Fruit fly (Drosophila melanogaster) Kc167 (cell line): ENCODE measurements around the gene Ref2.

Experiments
- h ChIP-seq: fragments of >200 bp; optimal IDR thresholded peaks from 3 replicates; lab custom pipeline; 2018; ENCODE audit warnings: missing external identifiers
- psq ChIP-seq: fragments of >200 bp; optimal IDR thresholded peaks from 2 replicates; lab custom pipeline; 2017; ENCODE audit warnings: missing external identifiers

DNA sequence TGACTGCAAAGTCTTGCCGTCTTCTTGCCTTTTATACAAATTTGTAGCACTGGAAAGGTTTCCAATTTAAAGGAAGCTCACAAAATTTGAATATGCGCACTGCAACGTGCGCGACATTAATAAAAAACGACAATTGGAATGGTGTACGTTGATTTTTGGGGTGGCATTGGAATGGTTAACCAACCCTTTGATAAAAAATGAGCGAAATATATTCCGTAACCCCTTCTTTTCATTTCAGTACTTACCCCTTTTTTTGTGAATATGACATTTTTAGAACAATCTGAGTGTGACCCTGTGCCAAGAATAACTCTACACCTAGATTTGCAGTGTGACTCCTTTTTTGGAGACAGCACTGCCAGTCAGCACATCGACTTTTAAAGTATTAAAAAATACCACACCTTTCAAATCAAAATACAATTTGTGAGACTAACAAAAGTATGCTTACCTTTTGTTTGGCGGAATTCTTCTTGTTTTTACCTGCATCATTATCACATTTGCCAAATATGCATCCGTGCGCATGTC is 71.1 kb downstream of the Ref2 start:
- TF ChIP-seq psq (lab: Kevin White, UChicago) (no peak), h (lab: Kevin White, UChicago) (no peak)
